Fruit fly (Drosophila melanogaster): ENCODE data around the gene Hsc70-3.

The Hsc70-3 gene

dm6 chrX:11788187-11788870 lies 18.6 kb downstream of the Hsc70-3 start (continued):
- TF ChIP-seq Mrtf (GFP tag; IDR thresholded peaks at IDR 0.05) (0 out of 3 replicates have a peak, but pooled peaks have one; percentile 34), CG11695 (GFP tag; IDR thresholded peaks at IDR 0.05) (peak; percentile 79), CG10565 (GFP tag; optimal IDR thresholded peaks at IDR 0.05) (no peak), CG11723 (GFP tag; optimal IDR thresholded peaks at IDR 0.05) (peak; percentile 48), CG7372 (GFP tag; IDR thresholded peaks at IDR 0.05) (0 out of 2 replicates have a peak, but pooled peaks have one; percentile 38), eve (GFP tag; optimal IDR thresholded peaks at IDR 0.05) (peak in 1 of 2 experiments; percentile 71), croc (GFP tag; conservative IDR thresholded peaks at IDR 0.05) (no peak), Bgb (GFP tag; IDR thresholded peaks at IDR 0.05; ENCODE audit: partially characterized antibody) (no peak), Optix (GFP tag; IDR thresholded peaks at IDR 0.05) (peak; percentile 65; the same call in 1 of the 3 replicates)

- no peak for TF ChIP-seq Vsx1 (GFP tag; optimal IDR thresholded peaks at IDR 0.05)
- TF ChIP-seq Trl (optimal IDR thresholded peaks at IDR 0.05): peak in 1 of 2 experiments; percentile 44
- no peak for TF ChIP-seq Trl (GFP tag; optimal IDR thresholded peaks at IDR 0.05)
- peak; percentile 52 for TF ChIP-seq scrt (GFP tag; optimal IDR thresholded peaks at IDR 0.05)
- TF ChIP-seq sens (GFP tag): peak; percentile 13
- TF ChIP-seq CG1529 (GFP tag; optimal IDR thresholded peaks at IDR 0.05): no peak
These were observed 19.8 kb downstream of the Hsc70-3 start, which contains the start of gene Karl for dm6 chrX:11787081-11787480. Karl (plus strand) TSS chrX:11787381.

- TF ChIP-seq Jarid2 (GFP tag; optimal IDR thresholded peaks at IDR 0.05) (no peak), nom (GFP tag; optimal IDR thresholded peaks at IDR 0.05) (peak; percentile 81), sqz (GFP tag; optimal IDR thresholded peaks at IDR 0.05) (peak; percentile 11), Drgx (GFP tag; IDR thresholded peaks at IDR 0.05) (peak; percentile 28; the same call in 1 of the 2 replicates), Sox102F (GFP tag; optimal IDR thresholded peaks at IDR 0.05) (no peak)
These were observed 21.9 kb downstream of the Hsc70-3 start for dm6 chrX:11784997-11785396.

dm6 chrX:11778734-11779220 lies 28.1 kb downstream of the Hsc70-3 start, which contains the start of gene dy:
dy (minus strand) TSS chrX:11778784.
- TF ChIP-seq CG14441 (GFP tag; IDR thresholded peaks at IDR 0.05) (no peak), CG17385 (GFP tag; optimal IDR thresholded peaks at IDR 0.05) (no peak), Fer1 (GFP tag; optimal IDR thresholded peaks at IDR 0.05) (no peak), Ets65A (GFP tag) (peak; percentile 61)

dm6 chrX:11775987-11776587 lies 30.8 kb downstream of the Hsc70-3 start:
- TF ChIP-seq CG18764 (GFP tag; optimal IDR thresholded peaks at IDR 0.05) (peak; percentile 18), CG6854 (GFP tag; optimal IDR thresholded peaks at IDR 0.05) (no peak), Hmr (GFP tag; optimal IDR thresholded peaks at IDR 0.05) (peak; percentile 4), CG8924 (tag; optimal IDR thresholded peaks at IDR 0.05) (peak; percentile 46), E2f2 (GFP tag; IDR thresholded peaks at IDR 0.05) (peak; percentile 28), vvl (GFP tag; IDR thresholded peaks at IDR 0.05) (peak; percentile 58; the same call in 1 of the 2 replicates), CG2202 (tag; optimal IDR thresholded peaks at IDR 0.05) (peak; percentile 60), onecut (GFP tag; IDR thresholded peaks at IDR 0.05) (peak; percentile 24; the same call in 1 of the 2 replicates), CG31365 (tag; optimal IDR thresholded peaks at IDR 0.05) (no peak), nom (GFP tag; optimal IDR thresholded peaks at IDR 0.05) (peak; percentile 92), Sox102F (GFP tag; optimal IDR thresholded peaks at IDR 0.05) (no peak), inv (GFP tag; IDR thresholded peaks at IDR 0.05; ENCODE audit: partially characterized antibody) (no peak), slp2 (GFP tag; optimal IDR thresholded peaks at IDR 0.05) (peak; percentile 39), CG6254 (GFP tag; optimal IDR thresholded peaks at IDR 0.05) (peak; percentile 45), CG1233 (GFP tag; optimal IDR thresholded peaks at IDR 0.05) (peak; percentile 33), bbx (GFP tag; IDR thresholded peaks at IDR 0.05; ENCODE audit: partially characterized antibody) (no peak), CG17328 (GFP tag; IDR thresholded peaks at IDR 0.05) (peak; percentile 69), CG10979 (tag; optimal IDR thresholded peaks at IDR 0.05) (peak; percentile 82), wdn (GFP tag; IDR thresholded peaks at IDR 0.05) (no peak), z (GFP tag; IDR thresholded peaks at IDR 0.05) (no peak), NC2β (GFP tag; optimal IDR thresholded peaks at IDR 0.05) (peak; percentile 46)
